Fruit fly (Drosophila melanogaster): ENCODE results near the gene mfrn.

DNA sequence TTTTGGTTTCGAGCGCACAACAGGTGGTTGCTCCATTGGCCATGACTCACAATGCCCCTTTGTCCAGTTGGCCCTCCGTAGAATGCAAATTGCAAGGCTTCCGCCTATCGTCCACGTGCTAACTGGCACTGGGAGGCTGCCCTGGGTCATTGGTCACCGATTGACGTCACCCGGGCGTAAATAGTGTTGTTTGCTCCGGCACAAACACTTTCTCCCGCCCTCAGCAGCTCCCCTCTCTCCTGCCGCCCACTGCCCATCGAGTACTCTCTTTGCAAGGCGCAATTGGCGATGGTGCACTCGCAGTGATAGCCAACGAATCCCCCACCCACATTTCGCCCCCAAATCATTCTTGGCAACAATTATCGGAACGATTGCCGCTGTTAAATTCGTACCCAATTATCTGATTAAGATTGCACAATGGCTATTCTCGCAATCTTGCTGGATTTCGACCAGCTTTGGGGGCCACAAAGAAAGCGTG is 21.0 kb downstream of the mfrn start:
- TF ChIP-seq usp (GFP tag; optimal IDR thresholded peaks at IDR 0.05) = no peak
- TF ChIP-seq h (GFP tag; optimal IDR thresholded peaks at IDR 0.05) = peak; percentile 74
- no peak for TF ChIP-seq psq (GFP tag; optimal IDR thresholded peaks at IDR 0.05)
- TF ChIP-seq Hr83 (GFP tag; optimal IDR thresholded peaks at IDR 0.05; ENCODE audit: poor library complexity, severe bottlenecking) = no peak
- no peak for TF ChIP-seq GATAd (GFP tag; optimal IDR thresholded peaks at IDR 0.05)
- TF ChIP-seq CG32264 (GFP tag; optimal IDR thresholded peaks at IDR 0.05) = no peak
- TF ChIP-seq Vsx2 (GFP tag; optimal IDR thresholded peaks at IDR 0.05; ENCODE audit: partially characterized antibody) = no peak
- TF ChIP-seq Dfd (GFP tag; optimal IDR thresholded peaks at IDR 0.05) = no peak
- no peak for TF ChIP-seq Abd-B (GFP tag; optimal IDR thresholded peaks at IDR 0.05)
- no peak for TF ChIP-seq brk (GFP tag; optimal IDR thresholded peaks at IDR 0.05)
- TF ChIP-seq pan (optimal IDR thresholded peaks at IDR 0.05) = no peak
- no peak for TF ChIP-seq br (GFP tag; optimal IDR thresholded peaks at IDR 0.05)
- no peak for TF ChIP-seq sv (GFP tag; optimal IDR thresholded peaks at IDR 0.05)
